Worm (Caenorhabditis elegans) whole organism, early embryonic: ENCODE data around the gene ceh-79.

Experiments
- B0310.2 ChIP-seq: sonication (generic microtip); optimal IDR thresholded peaks from 2 replicates; lab custom pipeline; 2016; ENCODE audit warnings: mild to moderate bottlenecking, missing genetic modification characterization, missing compliant biosample characterization
- F13C5.2 ChIP-seq: sonication (generic microtip); optimal IDR thresholded peaks from 2 replicates; lab custom pipeline; 2017; ENCODE audit warnings: mild to moderate bottlenecking, missing genetic modification characterization, inconsistent platforms, missing compliant biosample characterization
- ama-1 ChIP-seq: fragments of 150-350 bp; optimal IDR thresholded peaks from 2 replicates; lab custom pipeline; 2014
- ceh-13 ChIP-seq: fragments of 200-800 bp; sonication (Bioruptor generic); optimal IDR thresholded peaks from 2 replicates; lab custom pipeline; 2018; ENCODE audit warnings: mild to moderate bottlenecking, missing genetic modification characterization, missing compliant biosample characterization
- ceh-36 ChIP-seq: sonication (generic microtip); optimal IDR thresholded peaks from 2 replicates; lab custom pipeline; 2016; ENCODE audit warnings: missing genetic modification characterization, inconsistent platforms, missing compliant biosample characterization
- hnd-1 ChIP-seq: sonication (generic microtip); optimal IDR thresholded peaks from 2 replicates; lab custom pipeline; 2016; ENCODE audit warnings: missing genetic modification characterization, missing compliant biosample characterization
- sea-1 ChIP-seq: fragments of 200-800 bp; sonication (Bioruptor generic); conservative IDR thresholded peaks from 2 replicates; pipeline ENCODE4 v1.3.6; 2022; ENCODE audit warnings: missing genetic modification characterization, missing compliant biosample characterization
- tbx-11 ChIP-seq: fragments of 200-800 bp; sonication (Bioruptor generic); IDR thresholded peaks from 2 replicates; pipeline ENCODE4 v1.3.6; 2022; ENCODE audit warnings: missing genetic modification characterization, missing compliant biosample characterization

ce11 chrV:13299398-13299797 is 2.2 kb upstream of the ceh-79 start:
- TF ChIP-seq tbx-11 (GFP tag; lab: Robert Waterston, UW): no peak
- TF ChIP-seq hnd-1 (tag; lab: Kevin White, UChicago): no peak
- no peak for TF ChIP-seq ceh-36 (tag; lab: Kevin White, UChicago)
- no peak for TF ChIP-seq ceh-13 (GFP tag; lab: Kevin White, UChicago)
- TF ChIP-seq ama-1 (lab: Kevin White, UChicago): no peak
- no peak for TF ChIP-seq sea-1
- no peak for TF ChIP-seq F13C5.2 (tag; lab: Kevin White, UChicago)
- no peak for TF ChIP-seq B0310.2 (tag; lab: Kevin White, UChicago)
